Worm (Caenorhabditis elegans) whole organism, L4 larva: Measurements from ENCODE around the gene skr-14.

ENCODE experiments used
- F26F4.8 ChIP-seq: fragments of 200-800 bp; sonication (Bioruptor generic); conservative IDR thresholded peaks from 2 replicates; pipeline ENCODE4 v1.3.6; 2022; ENCODE audit warnings: missing genetic modification characterization, missing compliant biosample characterization
- F37D6.2 ChIP-seq: sonication (generic microtip); optimal IDR thresholded peaks from 2 replicates; lab custom pipeline; 2016; ENCODE audit warnings: mild to moderate bottlenecking, missing genetic modification characterization, missing compliant biosample characterization
- R02D3.7 ChIP-seq: fragments of 150-350 bp; sonication (generic microtip); optimal IDR thresholded peaks from 3 replicates; lab custom pipeline; 2014; ENCODE audit warnings: missing biosample characterization, missing genetic modification characterization
- Y105C5A.15 ChIP-seq: fragments of 200-800 bp; sonication (Bioruptor generic); IDR thresholded peaks from 2 replicates; pipeline ENCODE4 v1.3.6; 2022; ENCODE audit warnings: missing genetic modification characterization, missing compliant biosample characterization
- ZK337.2 ChIP-seq: fragments of 200-800 bp; sonication (Bioruptor generic); IDR thresholded peaks from 2 replicates; pipeline ENCODE4 v1.3.6; 2022; ENCODE audit warnings: missing genetic modification reagents, missing genetic modification characterization, missing compliant biosample characterization
- aha-1 ChIP-seq: fragments of 150-350 bp; peaks from one replicate; lab custom pipeline; 2014; ENCODE audit warnings: missing biosample characterization, missing genetic modification characterization
- attf-4 ChIP-seq: sonication (generic microtip); optimal IDR thresholded peaks from 3 replicates; lab custom pipeline; 2017; ENCODE audit warnings: missing biosample characterization, missing genetic modification characterization
- ceh-32 ChIP-seq: sonication (generic microtip); optimal IDR thresholded peaks from 2 replicates; lab custom pipeline; 2016; ENCODE audit warnings: mild to moderate bottlenecking, missing genetic modification characterization, missing compliant biosample characterization; ENCODE audit not compliant: poor library complexity
- ceh-62 ChIP-seq: sonication (generic microtip); optimal IDR thresholded peaks from 2 replicates; lab custom pipeline; 2017; ENCODE audit warnings: missing biosample characterization, missing genetic modification characterization
- ceh-82 ChIP-seq: sonication (generic microtip); optimal IDR thresholded peaks from 2 replicates; lab custom pipeline; 2017; ENCODE audit warnings: missing biosample characterization, missing genetic modification characterization
- daf-19 ChIP-seq: fragments of 200-800 bp; sonication (Bioruptor generic); conservative IDR thresholded peaks from 2 replicates; pipeline ENCODE4 v1.3.6; 2022; ENCODE audit warnings: missing genetic modification characterization, missing compliant biosample characterization
- dmd-6 ChIP-seq: fragments of 200-800 bp; sonication (Bioruptor generic); IDR thresholded peaks from 2 replicates; pipeline ENCODE4 v1.3.6; 2022; ENCODE audit warnings: missing genetic modification reagents, missing genetic modification characterization, missing compliant biosample characterization
- dmd-8 ChIP-seq: fragments of 200-800 bp; sonication (Bioruptor generic); IDR thresholded peaks from 2 replicates; pipeline ENCODE4 v1.3.6; 2022; ENCODE audit warnings: missing genetic modification characterization, missing compliant biosample characterization
- dmd-9 ChIP-seq: fragments of 200-800 bp; sonication (Bioruptor generic); IDR thresholded peaks from 2 replicates; pipeline ENCODE4 v1.3.6; 2022; ENCODE audit warnings: missing genetic modification reagents, missing genetic modification characterization, missing compliant biosample characterization
- fos-1 ChIP-seq: fragments of 150-350 bp; optimal IDR thresholded peaks from 2 replicates; lab custom pipeline; 2014; ENCODE audit warnings: missing biosample characterization, missing genetic modification characterization
- hlh-11 ChIP-seq: fragments of 200-800 bp; sonication (Bioruptor generic); optimal IDR thresholded peaks from 2 replicates; lab custom pipeline; 2018; ENCODE audit warnings: mild to moderate bottlenecking, missing genetic modification characterization, missing compliant biosample characterization
- hlh-30 ChIP-seq: sonication (generic microtip); optimal IDR thresholded peaks from 2 replicates; lab custom pipeline; 2017; ENCODE audit warnings: antibody characterized with exemption, mild to moderate bottlenecking, missing genetic modification characterization, missing compliant biosample characterization; ENCODE audit not compliant: insufficient read depth
- jun-1 ChIP-seq: fragments of 150-350 bp; optimal IDR thresholded peaks from 2 replicates; lab custom pipeline; 2014; ENCODE audit warnings: missing biosample characterization, missing genetic modification reagents, missing genetic modification characterization
- lin-15B ChIP-seq: fragments of 150-350 bp; sonication (generic microtip); optimal IDR thresholded peaks from 3 replicates; lab custom pipeline; 2014; ENCODE audit warnings: missing biosample characterization, missing genetic modification characterization
- lin-39 ChIP-seq: fragments of 150-350 bp; optimal IDR thresholded peaks from 2 replicates; lab custom pipeline; 2014; ENCODE audit warnings: missing biosample characterization, missing genetic modification reagents, missing genetic modification characterization
- lsy-2 ChIP-seq, 2 experiments: fragments of 150-350 bp in 1 of 2; sonication (generic microtip) in 1 of 2; optimal IDR thresholded peaks; 2 replicates each; lab custom pipeline; 2014 to 2017; ENCODE audit warnings: missing biosample characterization in 2 of 2, missing genetic modification characterization in 2 of 2
- madf-5 ChIP-seq, 2 experiments: fragments of 200-800 bp; sonication (Bioruptor generic); IDR thresholded peaks; 2 replicates each; pipeline ENCODE4 v1.3.6; 2022; ENCODE audit warnings: missing compliant biosample characterization in 2 of 2, missing genetic modification characterization in 2 of 2
- mep-1 ChIP-seq: fragments of 150-350 bp; sonication (generic microtip); optimal IDR thresholded peaks from 3 replicates; lab custom pipeline; 2014; ENCODE audit warnings: missing biosample characterization, missing genetic modification characterization
- nhr-10 ChIP-seq: fragments of 150-350 bp; optimal IDR thresholded peaks from 2 replicates; lab custom pipeline; 2014; ENCODE audit warnings: missing biosample characterization, missing genetic modification characterization
- nhr-11 ChIP-seq: fragments of 150-350 bp; optimal IDR thresholded peaks from 2 replicates; lab custom pipeline; 2014; ENCODE audit warnings: missing biosample characterization, missing genetic modification characterization
- nhr-25 ChIP-seq: sonication (generic microtip); optimal IDR thresholded peaks from 2 replicates; lab custom pipeline; 2017; ENCODE audit warnings: missing genetic modification characterization, mild to moderate bottlenecking, missing compliant biosample characterization, antibody characterized with exemption, moderate library complexity, borderline replicate concordance; ENCODE audit not compliant: insufficient read depth
- nhr-76 ChIP-seq: fragments of 150-350 bp; optimal IDR thresholded peaks from 2 replicates; lab custom pipeline; 2014; ENCODE audit warnings: missing biosample characterization, missing genetic modification characterization
- pqm-1 ChIP-seq: sonication (generic microtip); optimal IDR thresholded peaks from 2 replicates; lab custom pipeline; 2017; ENCODE audit warnings: missing biosample characterization, missing genetic modification characterization
- skn-1 ChIP-seq: fragments of 150-350 bp; optimal IDR thresholded peaks from 2 replicates; lab custom pipeline; 2014; ENCODE audit warnings: missing biosample characterization, missing genetic modification characterization
- snpc-1.2 ChIP-seq: fragments of 200-800 bp; sonication (Bioruptor generic); IDR thresholded peaks from 2 replicates; pipeline ENCODE4 v1.3.6; 2022; ENCODE audit warnings: missing genetic modification reagents, missing genetic modification characterization, missing compliant biosample characterization
- spr-1 ChIP-seq: sonication (generic microtip); optimal IDR thresholded peaks from 2 replicates; lab custom pipeline; 2016; ENCODE audit warnings: mild to moderate bottlenecking, missing genetic modification characterization, missing compliant biosample characterization
- spr-3 ChIP-seq: fragments of 200-800 bp; sonication (Bioruptor generic); optimal IDR thresholded peaks from 2 replicates; lab custom pipeline; 2018; ENCODE audit warnings: mild to moderate bottlenecking, missing genetic modification characterization, missing compliant biosample characterization
- tag-97 ChIP-seq: fragments of 200-800 bp; sonication (Bioruptor generic); IDR thresholded peaks from 2 replicates; pipeline ENCODE4 v1.3.6; 2022; ENCODE audit warnings: missing genetic modification characterization, missing compliant biosample characterization
- tra-1 ChIP-seq: fragments of 200-800 bp; sonication (Bioruptor generic); IDR thresholded peaks from 2 replicates; pipeline ENCODE4 v1.3.6; 2022; ENCODE audit warnings: missing genetic modification reagents, missing genetic modification characterization, missing compliant biosample characterization
- unc-62 ChIP-seq, 3 experiments: fragments of 150-350 bp in 1 of 3; sonication (generic microtip); optimal IDR thresholded peaks in 2 of 3; peaks in 1 of 3; 1 replicate in 1 of 3; 2 replicates in 2 of 3; lab custom pipeline; 2014 to 2017; ENCODE audit warnings: missing biosample characterization in 3 of 3, missing genetic modification characterization in 3 of 3, missing genetic modification reagents in 3 of 3, missing genotype in 1 of 3
- zip-11 ChIP-seq: fragments of 200-800 bp; sonication (Bioruptor generic); IDR thresholded peaks from 2 replicates; pipeline ENCODE4 v1.3.6; 2022; ENCODE audit warnings: missing genetic modification characterization, missing compliant biosample characterization
- zip-2 ChIP-seq: fragments of 150-350 bp; optimal IDR thresholded peaks from 2 replicates; lab custom pipeline; 2014; ENCODE audit warnings: missing biosample characterization, missing genetic modification characterization

Gene skr-14

DNA sequence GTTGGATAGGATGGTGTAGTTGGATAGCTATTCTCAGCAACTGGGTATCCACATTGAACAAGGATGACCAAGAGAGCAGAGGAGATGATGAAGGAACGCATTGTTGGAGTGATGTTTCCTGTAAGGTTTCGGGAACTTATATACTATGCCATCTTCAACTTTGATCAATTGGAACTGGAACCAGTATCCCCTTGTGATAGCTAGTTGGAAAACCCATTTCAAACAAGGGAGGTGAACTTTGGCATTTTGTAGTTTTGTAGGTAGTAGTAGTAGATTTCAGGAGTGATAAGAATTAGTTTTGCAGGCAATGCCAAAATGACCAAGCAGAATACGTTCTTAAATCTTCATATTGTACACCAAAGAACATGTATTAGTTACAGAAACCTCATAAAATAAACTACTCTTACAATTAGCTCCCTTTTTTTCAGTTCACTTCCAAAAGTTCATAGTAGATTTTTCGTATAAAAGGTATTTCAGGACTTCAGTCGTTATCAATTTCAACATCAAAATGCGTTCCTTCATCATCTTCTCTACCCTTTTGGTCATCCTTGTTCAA lies 1.5 kb downstream of the skr-14 start, which contains the start of the genes Y47D7A.7 and Y47D7A.2:
Gene Y47D7A.7 (minus strand): TSS at position 101 of the 556 bp plus-strand sequence.
Gene Y47D7A.2 (plus strand): TSS at position 506 of the 556 bp plus-strand sequence.
- TF ChIP-seq mep-1 (tag; lab: Kevin White, UChicago) = no peak
- no peak for TF ChIP-seq nhr-11 (tag; lab: Kevin White, UChicago)
- no peak for TF ChIP-seq ceh-62
- TF ChIP-seq tra-1 (GFP tag; lab: Robert Waterston, UW) = no peak

DNA sequence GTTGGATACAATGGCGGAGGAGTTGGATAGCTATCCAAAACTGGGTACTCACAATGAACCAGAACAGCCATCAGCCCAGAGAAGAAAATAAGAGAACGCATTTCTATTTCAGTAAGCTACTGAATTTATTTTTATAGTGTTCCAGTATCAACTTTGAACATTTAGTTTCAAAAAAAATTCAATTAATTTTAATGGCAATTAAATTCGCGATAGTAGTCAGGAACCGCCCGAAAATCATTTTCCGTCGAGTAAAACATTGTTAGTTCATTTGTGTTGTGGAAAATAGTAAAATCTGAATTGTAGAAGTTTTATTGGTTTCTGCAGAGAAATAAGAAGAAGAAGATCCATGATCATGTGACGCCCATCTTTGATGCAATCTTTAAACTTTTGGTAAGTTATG lies 3.3 kb downstream of the skr-14 start, which contains the start of gene Y47D7A.6:
Gene Y47D7A.6 (minus strand): TSS at position 101 of the 400 bp plus-strand sequence.
- no peak for TF ChIP-seq zip-11 (GFP tag; lab: Robert Waterston, UW)
- TF ChIP-seq nhr-10 (tag; lab: Kevin White, UChicago) = no peak
- TF ChIP-seq zip-2 = no peak

DNA sequence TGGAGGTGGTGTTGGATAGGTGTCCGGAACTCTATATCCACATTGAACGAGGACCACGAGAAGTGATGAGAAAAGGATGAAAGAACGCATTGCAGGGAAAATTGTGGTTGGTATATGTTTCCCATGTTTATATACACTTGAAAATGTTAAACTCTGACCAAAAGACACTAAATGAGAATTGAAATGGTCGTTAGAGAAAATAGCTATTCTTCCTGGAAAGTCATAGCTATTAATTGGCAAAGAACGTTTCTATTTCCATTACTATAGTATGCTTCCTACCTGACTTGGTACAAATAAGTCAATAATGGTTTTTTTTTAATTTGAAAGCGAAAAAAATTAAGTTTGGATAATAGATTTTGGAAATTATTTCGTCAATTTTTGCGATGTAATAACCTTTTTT lies 4.7 kb downstream of the skr-14 start, which contains the start of gene Y47D7A.18:
Gene Y47D7A.18 (minus strand): TSS at position 101 of the 400 bp plus-strand sequence.
- TF ChIP-seq dmd-8 (no peak), daf-19 (GFP tag; lab: Robert Waterston, UW) (no peak), ZK337.2 (GFP tag; lab: Robert Waterston, UW) (no peak), unc-62 (GFP tag; optimal IDR thresholded peaks at IDR 0.05 in 1 of 2; lab: Kevin White, UChicago) (peak in 1 of 2 experiments; percentile 31), unc-62 (tag; optimal IDR thresholded peaks at IDR 0.05; lab: Kevin White, UChicago) (no peak)

DNA sequence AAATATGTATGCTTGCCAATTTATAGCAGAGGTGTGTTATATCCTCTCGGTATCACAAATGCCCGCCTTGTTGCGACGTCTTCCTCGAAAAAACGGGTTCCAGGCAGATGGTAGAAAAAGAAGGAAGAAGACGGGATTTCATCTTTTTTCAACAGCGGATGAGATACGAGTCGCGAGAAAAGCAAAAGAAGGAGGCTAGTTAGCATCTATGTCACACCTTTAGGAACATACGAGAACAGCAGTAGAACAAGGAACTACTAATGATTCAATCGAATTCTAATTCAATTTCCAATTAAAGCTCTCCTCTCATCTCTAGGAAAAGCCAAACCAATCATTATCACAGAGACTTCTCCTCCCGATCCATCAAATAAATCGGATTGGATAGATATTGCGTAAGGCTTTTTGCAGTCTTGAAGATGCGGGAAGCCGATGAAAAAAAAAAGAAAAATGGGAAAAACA lies 6.7 kb downstream of the skr-14 start, which contains the start of gene grl-5:
Gene grl-5 (minus strand): TSS at position 51 of the 459 bp plus-strand sequence.
- TF ChIP-seq hlh-30 (tag; lab: Kevin White, UChicago) (no peak), unc-62 (GFP tag; optimal IDR thresholded peaks at IDR 0.05 in 1 of 2; lab: Kevin White, UChicago) (peak in 1 of 2 experiments; percentile 84), unc-62 (tag; optimal IDR thresholded peaks at IDR 0.05; lab: Kevin White, UChicago) (no peak), attf-4 (no peak), tag-97 (GFP tag; lab: Robert Waterston, UW) (no peak), F37D6.2 (tag; lab: Kevin White, UChicago) (no peak), nhr-25 (tag; lab: Kevin White, UChicago) (no peak), aha-1 (tag; lab: Kevin White, UChicago) (peak; percentile 94), skn-1 (tag; lab: Kevin White, UChicago) (no peak), nhr-11 (tag; lab: Kevin White, UChicago) (no peak), ceh-32 (no peak), dmd-9 (GFP tag; lab: Robert Waterston, UW) (no peak), lsy-2 (tag; optimal IDR thresholded peaks at IDR 0.05; lab: Kevin White, UChicago) (no peak), Y105C5A.15 (no peak), nhr-76 (tag; lab: Kevin White, UChicago) (no peak), R02D3.7 (tag; lab: Kevin White, UChicago) (no peak), pqm-1 (tag; lab: Kevin White, UChicago) (no peak), lin-15B (tag; lab: Kevin White, UChicago) (no peak), F26F4.8 (no peak), spr-1 (no peak), snpc-1.2 (GFP tag; lab: Robert Waterston, UW) (no peak), lin-39 (tag; lab: Kevin White, UChicago) (no peak), hlh-11 (tag; lab: Kevin White, UChicago) (peak; percentile 41)

DNA sequence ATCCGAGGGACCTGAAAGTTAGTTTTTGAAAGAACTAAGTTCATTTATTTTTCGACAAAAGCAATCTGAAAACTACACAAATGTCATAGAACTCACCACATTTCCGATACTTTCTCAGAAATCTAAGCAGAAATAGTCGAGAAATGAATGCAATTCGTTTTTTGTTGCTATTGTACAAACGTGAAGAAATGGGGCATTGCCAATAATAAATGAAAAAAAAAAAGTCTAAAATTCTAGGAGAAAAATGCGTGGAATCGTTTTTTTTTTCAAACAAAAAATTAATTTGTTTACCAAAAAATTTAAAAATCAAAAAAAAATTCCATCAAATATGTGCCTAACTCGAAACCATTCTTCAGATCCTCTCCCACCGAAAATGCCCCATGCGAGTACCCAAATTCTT lies 9.7 kb downstream of the skr-14 start, which contains the start of gene Y47D7A.17:
Gene Y47D7A.17 (minus strand): TSS at position 101 of the 400 bp plus-strand sequence.
- TF ChIP-seq lsy-2 (tag; optimal IDR thresholded peaks at IDR 0.05; lab: Kevin White, UChicago) = no peak
- no peak for TF ChIP-seq fos-1 (tag; lab: Kevin White, UChicago)
- TF ChIP-seq dmd-9 (GFP tag; lab: Robert Waterston, UW) = no peak
- no peak for TF ChIP-seq dmd-8
- no peak for TF ChIP-seq Y105C5A.15
- no peak for TF ChIP-seq unc-62 (GFP tag; optimal IDR thresholded peaks at IDR 0.05 in 1 of 2; lab: Kevin White, UChicago)
- no peak for TF ChIP-seq unc-62 (tag; optimal IDR thresholded peaks at IDR 0.05; lab: Kevin White, UChicago)
- TF ChIP-seq jun-1 (tag; lab: Kevin White, UChicago) = no peak
- no peak for TF ChIP-seq madf-5 (GFP tag; IDR thresholded peaks at IDR 0.05; lab: Robert Waterston, UW)
- no peak for TF ChIP-seq ceh-82 (tag; lab: Kevin White, UChicago)
- no peak for TF ChIP-seq spr-3 (GFP tag; lab: Kevin White, UChicago)
- TF ChIP-seq dmd-6 (GFP tag; lab: Robert Waterston, UW) = no peak
